Worm (Caenorhabditis elegans) whole organism, L4/young adult: ENCODE measurements around the gene arp-1.

Experiments
- W03F9.2 ChIP-seq: fragments of 150-350 bp; optimal IDR thresholded peaks from 2 replicates; lab custom pipeline; 2014; ENCODE audit warnings: missing biosample characterization, missing genetic modification characterization
- dao-5 ChIP-seq: sonication (generic microtip); optimal IDR thresholded peaks from 2 replicates; lab custom pipeline; 2016; ENCODE audit warnings: missing genotype, missing genetic modification characterization, moderate library complexity, missing compliant biosample characterization
- him-1 ChIP-seq: sonication (generic microtip); optimal IDR thresholded peaks from 2 replicates; lab custom pipeline; 2016; ENCODE audit warnings: missing genotype, missing genetic modification reagents, missing genetic modification characterization, missing compliant biosample characterization

- TF ChIP-seq him-1 (tag; lab: Kevin White, UChicago) (no peak), dao-5 (tag; lab: Kevin White, UChicago) (no peak), W03F9.2 (tag; lab: Kevin White, UChicago) (no peak)
Measured at ce11 chrII:15167340-15167739, 47.2 kb downstream of the arp-1 start, which contains the start of gene gst-28.
